Worm (Caenorhabditis elegans) whole organism, L4 larva: ENCODE measurements around the gene M106.7.

Experiments
- F37D6.2 ChIP-seq: sonication (generic microtip); optimal IDR thresholded peaks from 2 replicates; lab custom pipeline; 2016; ENCODE audit warnings: mild to moderate bottlenecking, missing genetic modification characterization, missing compliant biosample characterization
- R02D3.7 ChIP-seq: fragments of 150-350 bp; sonication (generic microtip); optimal IDR thresholded peaks from 3 replicates; lab custom pipeline; 2014; ENCODE audit warnings: missing biosample characterization, missing genetic modification characterization
- ZK337.2 ChIP-seq: fragments of 200-800 bp; sonication (Bioruptor generic); IDR thresholded peaks from 2 replicates; pipeline ENCODE4 v1.3.6; 2022; ENCODE audit warnings: missing genetic modification reagents, missing genetic modification characterization, missing compliant biosample characterization
- aha-1 ChIP-seq: fragments of 150-350 bp; peaks from one replicate; lab custom pipeline; 2014; ENCODE audit warnings: missing biosample characterization, missing genetic modification characterization
- attf-4 ChIP-seq: sonication (generic microtip); optimal IDR thresholded peaks from 3 replicates; lab custom pipeline; 2017; ENCODE audit warnings: missing biosample characterization, missing genetic modification characterization
- ceh-32 ChIP-seq: sonication (generic microtip); optimal IDR thresholded peaks from 2 replicates; lab custom pipeline; 2016; ENCODE audit warnings: mild to moderate bottlenecking, missing genetic modification characterization, missing compliant biosample characterization; ENCODE audit not compliant: poor library complexity
- ctbp-1 ChIP-seq: fragments of 200-800 bp; sonication (Bioruptor generic); IDR thresholded peaks from 2 replicates; pipeline ENCODE4 v1.3.6; 2022; ENCODE audit warnings: missing genetic modification reagents, missing genetic modification characterization, missing compliant biosample characterization
- daf-12 ChIP-seq: fragments of 150-350 bp; optimal IDR thresholded peaks from 2 replicates; lab custom pipeline; 2014; ENCODE audit warnings: missing biosample characterization, missing genetic modification reagents, missing genetic modification characterization
- daf-16 ChIP-seq, 3 experiments: sonication (generic microtip); optimal IDR thresholded peaks; 2 replicates each; lab custom pipeline; 2016 to 2017; ENCODE audit warnings: missing genetic modification characterization in 3 of 3, missing genetic modification reagents in 3 of 3, mild to moderate bottlenecking in 2 of 3, missing compliant biosample characterization in 2 of 3, missing biosample characterization in 1 of 3, moderate library complexity in 1 of 3
- daf-8 ChIP-seq: fragments of 200-800 bp; sonication (Bioruptor generic); IDR thresholded peaks from 2 replicates; pipeline ENCODE4 v1.3.6; 2022; ENCODE audit warnings: missing genetic modification characterization, missing compliant biosample characterization
- dmd-6 ChIP-seq: fragments of 200-800 bp; sonication (Bioruptor generic); IDR thresholded peaks from 2 replicates; pipeline ENCODE4 v1.3.6; 2022; ENCODE audit warnings: missing genetic modification reagents, missing genetic modification characterization, missing compliant biosample characterization
- dpl-1 ChIP-seq: fragments of 150-350 bp; optimal IDR thresholded peaks from 2 replicates; lab custom pipeline; 2014; ENCODE audit warnings: missing biosample characterization, missing genetic modification reagents, missing genetic modification characterization
- duxl-1 ChIP-seq: sonication (generic microtip); optimal IDR thresholded peaks from 2 replicates; lab custom pipeline; 2016; ENCODE audit warnings: mild to moderate bottlenecking, missing genetic modification characterization, moderate library complexity, missing compliant biosample characterization; ENCODE audit not compliant: poor library complexity
- dve-1 ChIP-seq: sonication (generic microtip); optimal IDR thresholded peaks from 2 replicates; lab custom pipeline; 2017; ENCODE audit warnings: antibody characterized with exemption, mild to moderate bottlenecking, missing genetic modification characterization, missing compliant biosample characterization; ENCODE audit not compliant: insufficient read depth
- gei-8 ChIP-seq: fragments of 200-800 bp; sonication (Bioruptor generic); optimal IDR thresholded peaks from 2 replicates; lab custom pipeline; 2018; ENCODE audit warnings: mild to moderate bottlenecking, missing genetic modification characterization, missing compliant biosample characterization
- hlh-11 ChIP-seq: fragments of 200-800 bp; sonication (Bioruptor generic); optimal IDR thresholded peaks from 2 replicates; lab custom pipeline; 2018; ENCODE audit warnings: mild to moderate bottlenecking, missing genetic modification characterization, missing compliant biosample characterization
- hlh-30 ChIP-seq: sonication (generic microtip); optimal IDR thresholded peaks from 2 replicates; lab custom pipeline; 2017; ENCODE audit warnings: antibody characterized with exemption, mild to moderate bottlenecking, missing genetic modification characterization, missing compliant biosample characterization; ENCODE audit not compliant: insufficient read depth
- hmg-1.1 ChIP-seq: fragments of 200-800 bp; sonication (Bioruptor generic); IDR thresholded peaks from 2 replicates; pipeline ENCODE4 v1.3.6; 2022; ENCODE audit warnings: missing genetic modification reagents, missing genetic modification characterization, missing compliant biosample characterization
- lim-7 ChIP-seq: fragments of 200-800 bp; sonication (Bioruptor generic); IDR thresholded peaks from 2 replicates; pipeline ENCODE4 v1.3.6; 2022; ENCODE audit warnings: missing genetic modification characterization, missing compliant biosample characterization
- lin-13 ChIP-seq: fragments of 150-350 bp; optimal IDR thresholded peaks from 2 replicates; lab custom pipeline; 2014; ENCODE audit warnings: missing biosample characterization, missing genetic modification reagents, missing genetic modification characterization
- lin-29 ChIP-seq: fragments of 200-800 bp; sonication (Bioruptor generic); IDR thresholded peaks from 2 replicates; pipeline ENCODE4 v1.3.6; 2022; ENCODE audit warnings: missing genetic modification reagents, missing genetic modification characterization, missing compliant biosample characterization
- lsy-2 ChIP-seq, 2 experiments: fragments of 150-350 bp in 1 of 2; sonication (generic microtip) in 1 of 2; optimal IDR thresholded peaks; 2 replicates each; lab custom pipeline; 2014 to 2017; ENCODE audit warnings: missing biosample characterization in 2 of 2, missing genetic modification characterization in 2 of 2
- mep-1 ChIP-seq: fragments of 150-350 bp; sonication (generic microtip); optimal IDR thresholded peaks from 3 replicates; lab custom pipeline; 2014; ENCODE audit warnings: missing biosample characterization, missing genetic modification characterization
- mes-2 ChIP-seq: sonication (generic microtip); optimal IDR thresholded peaks from 2 replicates; lab custom pipeline; 2016; ENCODE audit warnings: missing genotype, mild to moderate bottlenecking, missing genetic modification characterization, missing compliant biosample characterization; ENCODE audit not compliant: poor library complexity, severe bottlenecking
- mxl-3 ChIP-seq: fragments of 200-800 bp; sonication (Bioruptor generic); optimal IDR thresholded peaks from 2 replicates; lab custom pipeline; 2018; ENCODE audit warnings: mild to moderate bottlenecking, missing genetic modification characterization, missing compliant biosample characterization
- nhr-10 ChIP-seq: fragments of 150-350 bp; optimal IDR thresholded peaks from 2 replicates; lab custom pipeline; 2014; ENCODE audit warnings: missing biosample characterization, missing genetic modification characterization
- nhr-102 ChIP-seq: sonication (generic microtip); optimal IDR thresholded peaks from 2 replicates; lab custom pipeline; 2016; ENCODE audit warnings: mild to moderate bottlenecking, missing genetic modification characterization, moderate library complexity, missing compliant biosample characterization
- nhr-237 ChIP-seq: sonication (generic microtip); optimal IDR thresholded peaks from 2 replicates; lab custom pipeline; 2017; ENCODE audit warnings: missing biosample characterization, missing genetic modification characterization
- nhr-25 ChIP-seq: sonication (generic microtip); optimal IDR thresholded peaks from 2 replicates; lab custom pipeline; 2017; ENCODE audit warnings: missing genetic modification characterization, mild to moderate bottlenecking, missing compliant biosample characterization, antibody characterized with exemption, moderate library complexity, borderline replicate concordance; ENCODE audit not compliant: insufficient read depth
- nhr-28 ChIP-seq: fragments of 150-350 bp; optimal IDR thresholded peaks from 2 replicates; lab custom pipeline; 2014; ENCODE audit warnings: missing biosample characterization, missing genetic modification characterization
- nhr-48 ChIP-seq: sonication (generic microtip); optimal IDR thresholded peaks from 2 replicates; lab custom pipeline; 2016; ENCODE audit warnings: mild to moderate bottlenecking, missing genetic modification characterization, missing compliant biosample characterization
- nhr-76 ChIP-seq: fragments of 150-350 bp; optimal IDR thresholded peaks from 2 replicates; lab custom pipeline; 2014; ENCODE audit warnings: missing biosample characterization, missing genetic modification characterization
- nhr-77 ChIP-seq: fragments of 150-350 bp; optimal IDR thresholded peaks from 2 replicates; lab custom pipeline; 2014; ENCODE audit warnings: missing biosample characterization, missing genetic modification characterization
- pha-4 ChIP-seq, 2 experiments: fragments of 150-350 bp in 1 of 2; fragments of 200-800 bp in 1 of 2; sonication (Bioruptor generic) in 1 of 2; IDR thresholded peaks in 1 of 2; optimal IDR thresholded peaks in 1 of 2; 2 replicates each; pipeline versions ENCODE4 v1.3.6 to Lab custom; 2014 to 2022; ENCODE audit warnings: missing genetic modification characterization in 2 of 2, missing genetic modification reagents in 2 of 2, missing biosample characterization in 1 of 2, missing compliant biosample characterization in 1 of 2
- pqm-1 ChIP-seq: sonication (generic microtip); optimal IDR thresholded peaks from 2 replicates; lab custom pipeline; 2017; ENCODE audit warnings: missing biosample characterization, missing genetic modification characterization
- rbr-2 ChIP-seq: sonication (generic microtip); optimal IDR thresholded peaks from 2 replicates; lab custom pipeline; 2016; ENCODE audit warnings: missing genotype, missing genetic modification characterization, missing compliant biosample characterization
- saeg-2 ChIP-seq: fragments of 200-800 bp; sonication (Bioruptor generic); IDR thresholded peaks from 2 replicates; pipeline ENCODE4 v1.3.6; 2022; ENCODE audit warnings: missing genetic modification reagents, missing genetic modification characterization, missing compliant biosample characterization
- set-16 ChIP-seq: fragments of 200-800 bp; sonication (Bioruptor generic); IDR thresholded peaks from 2 replicates; pipeline ENCODE4 v1.3.6; 2022; ENCODE audit warnings: missing genetic modification reagents, missing genetic modification characterization, missing compliant biosample characterization
- skn-1 ChIP-seq: fragments of 150-350 bp; optimal IDR thresholded peaks from 2 replicates; lab custom pipeline; 2014; ENCODE audit warnings: missing biosample characterization, missing genetic modification characterization
- spr-3 ChIP-seq: fragments of 200-800 bp; sonication (Bioruptor generic); optimal IDR thresholded peaks from 2 replicates; lab custom pipeline; 2018; ENCODE audit warnings: mild to moderate bottlenecking, missing genetic modification characterization, missing compliant biosample characterization
- tag-97 ChIP-seq: fragments of 200-800 bp; sonication (Bioruptor generic); IDR thresholded peaks from 2 replicates; pipeline ENCODE4 v1.3.6; 2022; ENCODE audit warnings: missing genetic modification characterization, missing compliant biosample characterization
- tra-1 ChIP-seq: fragments of 200-800 bp; sonication (Bioruptor generic); IDR thresholded peaks from 2 replicates; pipeline ENCODE4 v1.3.6; 2022; ENCODE audit warnings: missing genetic modification reagents, missing genetic modification characterization, missing compliant biosample characterization
- vab-7 ChIP-seq: fragments of 200-800 bp; sonication (Bioruptor generic); IDR thresholded peaks from 2 replicates; pipeline ENCODE4 v1.3.6; 2022; ENCODE audit warnings: missing genetic modification reagents, missing genetic modification characterization, missing compliant biosample characterization
- zfp-2 ChIP-seq: sonication (generic microtip); optimal IDR thresholded peaks from 2 replicates; lab custom pipeline; 2016; ENCODE audit warnings: mild to moderate bottlenecking, missing genetic modification characterization, missing compliant biosample characterization
- zfp-3 ChIP-seq: fragments of 200-800 bp; sonication (Bioruptor generic); conservative IDR thresholded peaks from 2 replicates; pipeline ENCODE4 v1.3.6; 2022; ENCODE audit warnings: missing genetic modification reagents, missing genetic modification characterization, missing compliant biosample characterization
- zip-11 ChIP-seq: fragments of 200-800 bp; sonication (Bioruptor generic); IDR thresholded peaks from 2 replicates; pipeline ENCODE4 v1.3.6; 2022; ENCODE audit warnings: missing genetic modification characterization, missing compliant biosample characterization
- zip-2 ChIP-seq: fragments of 150-350 bp; optimal IDR thresholded peaks from 2 replicates; lab custom pipeline; 2014; ENCODE audit warnings: missing biosample characterization, missing genetic modification characterization

Gene M106.7

DNA sequence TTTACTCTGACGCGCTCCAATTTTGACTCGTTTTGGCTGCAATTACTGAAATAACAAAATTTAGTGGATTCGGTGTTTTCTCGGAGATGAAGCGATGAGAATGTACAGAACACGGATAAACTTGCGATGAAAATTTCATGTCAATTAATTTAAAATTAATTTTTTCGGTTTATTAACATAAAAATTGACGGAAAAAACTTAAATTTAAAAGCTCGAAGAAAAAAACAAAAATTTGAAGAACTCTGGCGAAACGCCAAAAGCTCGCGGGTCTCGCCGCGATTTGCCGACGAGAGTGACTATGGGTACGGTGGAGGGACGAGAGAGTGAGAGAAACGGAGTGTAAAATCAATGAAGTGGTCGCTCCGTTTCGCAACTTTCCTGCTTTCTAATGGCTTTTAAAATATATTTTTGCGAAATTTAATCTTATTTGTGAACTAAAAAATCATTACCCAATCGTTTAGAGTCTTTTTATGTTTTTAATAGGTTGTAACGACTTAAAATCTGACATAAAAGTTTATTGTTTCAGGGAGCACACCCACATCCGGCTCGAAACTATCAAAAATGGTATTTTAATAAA is 11.8 kb upstream of the M106.7 start, which contains the start of the genes gmps-1 and cap-2 (continued):
- TF ChIP-seq ZK337.2 (peak; percentile 89), lin-13 (GFP tag; lab: Kevin White, UChicago) (peak; percentile 82), zip-2 (tag; lab: Kevin White, UChicago) (peak; percentile 72), ceh-32 (tag; lab: Kevin White, UChicago) (peak; percentile 81), nhr-76 (tag; lab: Kevin White, UChicago) (peak; percentile 35), saeg-2 (GFP tag; lab: Robert Waterston, UW) (peak; percentile 91), tra-1 (GFP tag; lab: Robert Waterston, UW) (peak; percentile 84), nhr-25 (tag; lab: Kevin White, UChicago) (peak; percentile 49), F37D6.2 (tag; lab: Kevin White, UChicago) (peak; percentile 91), R02D3.7 (peak; percentile 48), zfp-2 (tag; lab: Kevin White, UChicago) (peak; percentile 74), nhr-48 (tag; lab: Kevin White, UChicago) (peak; percentile 90), duxl-1 (tag; lab: Kevin White, UChicago) (peak; percentile 94), daf-8 (GFP tag; lab: Robert Waterston, UW) (no peak)
- TF ChIP-seq, all 104 proteins: peak for 83

DNA sequence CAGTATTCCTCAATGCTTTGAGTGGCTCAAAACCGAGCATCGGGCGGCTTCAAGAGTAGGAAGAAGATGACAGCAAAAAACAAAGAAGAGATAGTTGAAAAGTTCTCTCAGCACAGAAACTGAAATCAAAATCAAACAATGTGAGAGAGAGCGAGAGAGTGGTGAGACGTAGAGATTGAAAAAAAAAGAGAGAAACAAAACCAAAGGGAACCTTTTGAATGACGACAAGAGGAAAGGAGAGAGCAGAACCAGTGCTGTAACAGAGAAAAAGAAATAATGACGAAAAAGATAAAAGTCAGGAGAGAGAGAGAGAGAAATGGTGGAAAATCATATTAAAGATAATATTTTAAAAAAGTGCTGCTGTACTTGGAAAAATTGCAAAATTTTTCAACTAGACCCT is 10.2 kb upstream of the M106.7 start:
- no peak for TF ChIP-seq daf-12 (tag; lab: Kevin White, UChicago)
- TF ChIP-seq spr-3 (GFP tag; lab: Kevin White, UChicago), result no peak
- TF ChIP-seq pha-4 (GFP tag; IDR thresholded peaks at IDR 0.05; lab: Robert Waterston, UW), result no peak
- TF ChIP-seq pha-4 (tag; optimal IDR thresholded peaks at IDR 0.05; lab: Kevin White, UChicago), result no peak
- peak; percentile 29 for TF ChIP-seq mep-1 (tag; lab: Kevin White, UChicago)
- no peak for TF ChIP-seq rbr-2 (tag; lab: Kevin White, UChicago)
- TF ChIP-seq R02D3.7, result no peak
- no peak for TF ChIP-seq aha-1 (tag; lab: Kevin White, UChicago)
- TF ChIP-seq nhr-77, result peak; percentile 19
- no peak for TF ChIP-seq gei-8 (GFP tag; lab: Kevin White, UChicago)
- no peak for TF ChIP-seq vab-7
- TF ChIP-seq nhr-28 (tag; lab: Kevin White, UChicago), result peak; percentile 43
- no peak for TF ChIP-seq lin-29 (GFP tag; lab: Robert Waterston, UW)
- TF ChIP-seq mes-2, result peak; percentile 53
- TF ChIP-seq dmd-6 (GFP tag; lab: Robert Waterston, UW), result peak; percentile 51
- no peak for TF ChIP-seq daf-16 (GFP tag; optimal IDR thresholded peaks at IDR 0.05; lab: Kevin White, UChicago)
- TF ChIP-seq daf-16 (tag; optimal IDR thresholded peaks at IDR 0.05; lab: Kevin White, UChicago), result peak; percentile 44
- peak; percentile 31 for TF ChIP-seq pqm-1 (tag; lab: Kevin White, UChicago)
- TF ChIP-seq zfp-3 (GFP tag; lab: Robert Waterston, UW), result no peak
- no peak for TF ChIP-seq skn-1 (tag; lab: Kevin White, UChicago)
- TF ChIP-seq nhr-102 (tag; lab: Kevin White, UChicago), result no peak
- no peak for TF ChIP-seq ctbp-1
- TF ChIP-seq set-16 (GFP tag; lab: Robert Waterston, UW), result no peak
- TF ChIP-seq zip-11 (GFP tag; lab: Robert Waterston, UW), result no peak
- TF ChIP-seq hmg-1.1 (GFP tag; lab: Robert Waterston, UW), result peak; percentile 65
- no peak for TF ChIP-seq saeg-2 (GFP tag; lab: Robert Waterston, UW)
- TF ChIP-seq mxl-3 (GFP tag; lab: Kevin White, UChicago), result no peak
- TF ChIP-seq hlh-30 (tag; lab: Kevin White, UChicago), result peak; percentile 6
- TF ChIP-seq nhr-10 (tag; lab: Kevin White, UChicago), result no peak
- no peak for TF ChIP-seq lim-7 (GFP tag; lab: Robert Waterston, UW)
- TF ChIP-seq lsy-2 (tag; optimal IDR thresholded peaks at IDR 0.05; lab: Kevin White, UChicago), result peak; percentile 4 to 76
- no peak for TF ChIP-seq nhr-237 (tag; lab: Kevin White, UChicago)
- TF ChIP-seq dpl-1, result no peak
- no peak for TF ChIP-seq tag-97 (GFP tag; lab: Robert Waterston, UW)
- peak; percentile 51 for TF ChIP-seq hlh-11
- peak; percentile 82 for TF ChIP-seq dve-1 (tag; lab: Kevin White, UChicago)
- no peak for TF ChIP-seq attf-4 (tag; lab: Kevin White, UChicago)
